Worm (Caenorhabditis elegans) whole organism, L4 larva: ENCODE results near the gene F49E11.2.
A peak's percentile ranks its signal among the peaks of the same experiment; 100 is the strongest.

Experiments
- F44E2.7 ChIP-seq: fragments of 200-800 bp; sonication (Bioruptor generic); IDR thresholded peaks from 2 replicates; pipeline ENCODE4 v2.1.2; 2022; ENCODE audit warnings: missing genetic modification characterization, missing compliant biosample characterization
- R02D3.7 ChIP-seq: fragments of 150-350 bp; sonication (generic microtip); optimal IDR thresholded peaks from 3 replicates; lab custom pipeline; 2014; ENCODE audit warnings: missing biosample characterization, missing genetic modification characterization
- Y48G9A.11 ChIP-seq: fragments of 200-800 bp; sonication (Bioruptor generic); IDR thresholded peaks from 2 replicates; pipeline ENCODE4 v1.3.6; 2022; ENCODE audit warnings: missing genetic modification reagents, missing genetic modification characterization, missing compliant biosample characterization
- ZK546.5 ChIP-seq, 2 experiments: sonication (generic microtip); optimal IDR thresholded peaks; 2 replicates each; lab custom pipeline; 2017; ENCODE audit warnings: missing biosample characterization in 2 of 2, missing genetic modification characterization in 2 of 2
- aha-1 ChIP-seq: fragments of 150-350 bp; peaks from one replicate; lab custom pipeline; 2014; ENCODE audit warnings: missing biosample characterization, missing genetic modification characterization
- arid-1 ChIP-seq: fragments of 200-800 bp; sonication (Bioruptor generic); conservative IDR thresholded peaks from 2 replicates; pipeline ENCODE4 v1.3.6; 2022; ENCODE audit warnings: missing genetic modification reagents, missing genetic modification characterization, missing compliant biosample characterization
- ceh-20 ChIP-seq: fragments of 200-800 bp; sonication (Bioruptor generic); IDR thresholded peaks from 2 replicates; pipeline ENCODE4 v1.3.6; 2022; ENCODE audit warnings: missing genetic modification reagents, missing genetic modification characterization, missing compliant biosample characterization
- ceh-44 ChIP-seq: fragments of 200-800 bp; sonication (Bioruptor generic); IDR thresholded peaks from 2 replicates; pipeline ENCODE4 v1.3.6; 2022; ENCODE audit warnings: missing genetic modification reagents, missing genetic modification characterization, missing compliant biosample characterization
- ceh-82 ChIP-seq: sonication (generic microtip); optimal IDR thresholded peaks from 2 replicates; lab custom pipeline; 2017; ENCODE audit warnings: missing biosample characterization, missing genetic modification characterization
- ces-1 ChIP-seq: fragments of 150-350 bp; sonication (generic microtip); optimal IDR thresholded peaks from 4 replicates; lab custom pipeline; 2014; ENCODE audit warnings: missing biosample characterization, missing genetic modification reagents, missing genetic modification characterization
- cey-2 ChIP-seq: sonication (generic microtip); optimal IDR thresholded peaks from 3 replicates; lab custom pipeline; 2017; ENCODE audit warnings: missing genetic modification characterization, mild to moderate bottlenecking, missing compliant biosample characterization, antibody characterized with exemption, borderline replicate concordance; ENCODE audit not compliant: insufficient read depth
- ctbp-1 ChIP-seq: fragments of 200-800 bp; sonication (Bioruptor generic); IDR thresholded peaks from 2 replicates; pipeline ENCODE4 v1.3.6; 2022; ENCODE audit warnings: missing genetic modification reagents, missing genetic modification characterization, missing compliant biosample characterization
- daf-16 ChIP-seq, 3 experiments: sonication (generic microtip); optimal IDR thresholded peaks; 2 replicates each; lab custom pipeline; 2016 to 2017; ENCODE audit warnings: missing genetic modification characterization in 3 of 3, missing genetic modification reagents in 3 of 3, mild to moderate bottlenecking in 2 of 3, missing compliant biosample characterization in 2 of 3, missing biosample characterization in 1 of 3, moderate library complexity in 1 of 3
- daf-8 ChIP-seq: fragments of 200-800 bp; sonication (Bioruptor generic); IDR thresholded peaks from 2 replicates; pipeline ENCODE4 v1.3.6; 2022; ENCODE audit warnings: missing genetic modification characterization, missing compliant biosample characterization
- dpl-1 ChIP-seq: fragments of 150-350 bp; optimal IDR thresholded peaks from 2 replicates; lab custom pipeline; 2014; ENCODE audit warnings: missing biosample characterization, missing genetic modification reagents, missing genetic modification characterization
- egl-43 ChIP-seq: fragments of 200-800 bp; sonication (Bioruptor generic); IDR thresholded peaks from 2 replicates; pipeline ENCODE4 v1.3.6; 2022; ENCODE audit warnings: missing genetic modification reagents, missing genetic modification characterization, missing compliant biosample characterization
- fkh-10 ChIP-seq: fragments of 150-350 bp; optimal IDR thresholded peaks from 2 replicates; lab custom pipeline; 2014; ENCODE audit warnings: missing biosample characterization, missing genetic modification reagents, missing genetic modification characterization
- fos-1 ChIP-seq: fragments of 150-350 bp; optimal IDR thresholded peaks from 2 replicates; lab custom pipeline; 2014; ENCODE audit warnings: missing biosample characterization, missing genetic modification characterization
- gei-8 ChIP-seq: fragments of 200-800 bp; sonication (Bioruptor generic); optimal IDR thresholded peaks from 2 replicates; lab custom pipeline; 2018; ENCODE audit warnings: mild to moderate bottlenecking, missing genetic modification characterization, missing compliant biosample characterization
- hif-1 ChIP-seq, 2 experiments: sonication (generic microtip); optimal IDR thresholded peaks; 2 replicates each; lab custom pipeline; 2016 to 2017; ENCODE audit warnings: missing compliant biosample characterization in 2 of 2, missing genetic modification characterization in 2 of 2, missing genetic modification reagents in 2 of 2, missing genotype in 2 of 2, mild to moderate bottlenecking in 1 of 2
- hmg-1.1 ChIP-seq: fragments of 200-800 bp; sonication (Bioruptor generic); IDR thresholded peaks from 2 replicates; pipeline ENCODE4 v1.3.6; 2022; ENCODE audit warnings: missing genetic modification reagents, missing genetic modification characterization, missing compliant biosample characterization
- jun-1 ChIP-seq: fragments of 150-350 bp; optimal IDR thresholded peaks from 2 replicates; lab custom pipeline; 2014; ENCODE audit warnings: missing biosample characterization, missing genetic modification reagents, missing genetic modification characterization
- lin-13 ChIP-seq: fragments of 150-350 bp; optimal IDR thresholded peaks from 2 replicates; lab custom pipeline; 2014; ENCODE audit warnings: missing biosample characterization, missing genetic modification reagents, missing genetic modification characterization
- lin-29 ChIP-seq: fragments of 200-800 bp; sonication (Bioruptor generic); IDR thresholded peaks from 2 replicates; pipeline ENCODE4 v1.3.6; 2022; ENCODE audit warnings: missing genetic modification reagents, missing genetic modification characterization, missing compliant biosample characterization
- lin-38 ChIP-seq: fragments of 200-800 bp; sonication (Bioruptor generic); IDR thresholded peaks from 2 replicates; pipeline ENCODE4 v1.3.6; 2022; ENCODE audit warnings: missing genetic modification reagents, missing genetic modification characterization, missing compliant biosample characterization
- lsy-2 ChIP-seq, 2 experiments: fragments of 150-350 bp in 1 of 2; sonication (generic microtip) in 1 of 2; optimal IDR thresholded peaks; 2 replicates each; lab custom pipeline; 2014 to 2017; ENCODE audit warnings: missing biosample characterization in 2 of 2, missing genetic modification characterization in 2 of 2
- madf-5 ChIP-seq, 2 experiments: fragments of 200-800 bp; sonication (Bioruptor generic); IDR thresholded peaks; 2 replicates each; pipeline ENCODE4 v1.3.6; 2022; ENCODE audit warnings: missing compliant biosample characterization in 2 of 2, missing genetic modification characterization in 2 of 2
- madf-9 ChIP-seq: fragments of 200-800 bp; sonication (Bioruptor generic); conservative IDR thresholded peaks from 2 replicates; pipeline ENCODE4 v1.3.6; 2022; ENCODE audit warnings: missing genetic modification reagents, missing genetic modification characterization, missing compliant biosample characterization
- mdl-1 ChIP-seq, 2 experiments: fragments of 150-350 bp in 1 of 2; sonication (generic microtip) in 1 of 2; optimal IDR thresholded peaks; 2 replicates each; lab custom pipeline; 2014 to 2017; ENCODE audit warnings: missing biosample characterization in 2 of 2, missing genetic modification characterization in 2 of 2
- mes-2 ChIP-seq: sonication (generic microtip); optimal IDR thresholded peaks from 2 replicates; lab custom pipeline; 2016; ENCODE audit warnings: missing genotype, mild to moderate bottlenecking, missing genetic modification characterization, missing compliant biosample characterization; ENCODE audit not compliant: poor library complexity, severe bottlenecking
- mxl-3 ChIP-seq: fragments of 200-800 bp; sonication (Bioruptor generic); optimal IDR thresholded peaks from 2 replicates; lab custom pipeline; 2018; ENCODE audit warnings: mild to moderate bottlenecking, missing genetic modification characterization, missing compliant biosample characterization
- nhr-11 ChIP-seq: fragments of 150-350 bp; optimal IDR thresholded peaks from 2 replicates; lab custom pipeline; 2014; ENCODE audit warnings: missing biosample characterization, missing genetic modification characterization
- nhr-76 ChIP-seq: fragments of 150-350 bp; optimal IDR thresholded peaks from 2 replicates; lab custom pipeline; 2014; ENCODE audit warnings: missing biosample characterization, missing genetic modification characterization
- php-3 ChIP-seq: fragments of 200-800 bp; sonication (Bioruptor generic); IDR thresholded peaks from 2 replicates; pipeline ENCODE4 v1.3.6; 2022; ENCODE audit warnings: missing genetic modification reagents, missing genetic modification characterization, missing compliant biosample characterization
- set-16 ChIP-seq: fragments of 200-800 bp; sonication (Bioruptor generic); IDR thresholded peaks from 2 replicates; pipeline ENCODE4 v1.3.6; 2022; ENCODE audit warnings: missing genetic modification reagents, missing genetic modification characterization, missing compliant biosample characterization
- skn-1 ChIP-seq: fragments of 150-350 bp; optimal IDR thresholded peaks from 2 replicates; lab custom pipeline; 2014; ENCODE audit warnings: missing biosample characterization, missing genetic modification characterization
- tag-97 ChIP-seq: fragments of 200-800 bp; sonication (Bioruptor generic); IDR thresholded peaks from 2 replicates; pipeline ENCODE4 v1.3.6; 2022; ENCODE audit warnings: missing genetic modification characterization, missing compliant biosample characterization
- tra-1 ChIP-seq: fragments of 200-800 bp; sonication (Bioruptor generic); IDR thresholded peaks from 2 replicates; pipeline ENCODE4 v1.3.6; 2022; ENCODE audit warnings: missing genetic modification reagents, missing genetic modification characterization, missing compliant biosample characterization
- unc-62 ChIP-seq, 3 experiments: fragments of 150-350 bp in 1 of 3; sonication (generic microtip); optimal IDR thresholded peaks in 2 of 3; peaks in 1 of 3; 1 replicate in 1 of 3; 2 replicates in 2 of 3; lab custom pipeline; 2014 to 2017; ENCODE audit warnings: missing biosample characterization in 3 of 3, missing genetic modification characterization in 3 of 3, missing genetic modification reagents in 3 of 3, missing genotype in 1 of 3

Gene F49E11.2

DNA sequence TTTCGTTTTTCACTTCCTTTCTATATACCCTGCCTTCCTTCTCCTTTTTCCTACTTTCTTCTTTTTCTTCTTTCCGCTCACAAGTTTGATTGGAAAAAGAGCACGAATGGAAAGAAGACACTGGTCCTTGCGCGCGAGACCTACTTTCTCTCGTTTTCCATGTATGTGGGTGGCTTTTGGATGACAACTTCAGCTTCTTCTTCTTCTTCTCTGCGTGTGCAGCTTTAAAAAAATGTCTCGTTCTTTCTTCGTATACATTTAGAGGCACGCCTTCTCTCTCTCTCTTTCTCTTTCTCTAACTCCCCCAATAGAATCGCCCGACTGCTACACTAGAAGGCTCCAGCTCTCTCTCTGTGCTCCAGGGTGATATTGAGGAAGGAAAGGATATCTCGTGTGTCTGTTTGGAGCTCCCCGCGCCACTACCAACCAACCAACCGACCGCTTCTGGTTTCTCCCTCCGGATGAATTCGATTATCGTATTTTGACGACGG, 12.9 kb downstream of the F49E11.2 start (continued):
- TF ChIP-seq mes-2 (tag; lab: Kevin White, UChicago) (peak; percentile 32), lsy-2 (tag; optimal IDR thresholded peaks at IDR 0.05; lab: Kevin White, UChicago) (peak; percentile 30 to 57), hif-1 (tag; optimal IDR thresholded peaks at IDR 0.05; lab: Kevin White, UChicago) (peak in 1 of 2 experiments; percentile 29)

DNA sequence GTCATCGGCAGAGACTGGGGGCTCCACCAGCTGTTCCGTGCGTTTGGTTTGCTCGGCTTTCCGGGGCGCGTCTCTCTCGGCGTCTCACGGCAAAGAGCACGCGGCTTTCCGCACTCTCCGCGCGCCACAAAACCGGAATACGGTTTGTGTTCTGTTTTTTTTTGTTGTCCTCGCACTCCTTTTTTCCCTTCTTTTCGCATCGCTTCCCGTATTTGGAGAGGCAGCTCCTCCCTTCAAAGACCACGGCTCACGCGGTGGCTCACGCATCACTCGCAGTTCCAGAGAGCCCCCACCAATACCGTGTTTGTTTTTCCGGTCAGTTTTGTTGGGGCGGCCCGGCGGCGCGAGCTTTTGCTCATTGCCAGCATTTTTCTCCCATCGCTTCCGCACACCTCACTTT, 15.9 kb downstream of the F49E11.2 start:
- TF ChIP-seq set-16 (GFP tag; lab: Robert Waterston, UW) (peak; percentile 83), nhr-11 (tag; lab: Kevin White, UChicago) (no peak), aha-1 (tag; lab: Kevin White, UChicago) (peak; percentile 63), hmg-1.1 (GFP tag; lab: Robert Waterston, UW) (0 out of 2 replicates have a peak, but pooled peaks have one; percentile 12), lin-29 (GFP tag; lab: Robert Waterston, UW) (no peak), egl-43 (GFP tag; lab: Robert Waterston, UW) (0 out of 2 replicates have a peak, but pooled peaks have one; percentile 26), php-3 (no peak), arid-1 (no peak), cey-2 (tag; lab: Kevin White, UChicago) (no peak)

DNA sequence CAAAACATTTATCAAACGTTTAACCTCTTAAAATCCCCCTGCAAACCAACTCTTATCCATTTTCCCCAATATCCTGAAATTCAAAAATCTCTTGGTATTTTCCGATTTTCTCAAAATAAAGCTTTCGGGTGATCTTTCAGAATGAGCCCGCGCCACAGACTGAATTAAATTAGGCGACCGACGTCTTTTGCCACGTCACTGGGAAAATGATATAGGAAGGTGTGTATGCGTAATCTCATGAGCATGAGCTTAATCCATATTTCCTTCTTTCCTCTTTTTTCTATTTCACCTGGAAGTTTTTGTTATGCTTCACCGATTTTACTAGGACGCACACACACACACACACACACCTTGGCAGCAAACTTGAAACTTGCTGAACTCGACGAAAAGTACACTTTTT, 17.8 kb downstream of the F49E11.2 start:
- no peak for TF ChIP-seq lin-38
- no peak for TF ChIP-seq tra-1 (GFP tag; lab: Robert Waterston, UW)
- peak; percentile 70 for TF ChIP-seq aha-1 (tag; lab: Kevin White, UChicago)
- TF ChIP-seq, all 104 proteins: peak for 1

DNA sequence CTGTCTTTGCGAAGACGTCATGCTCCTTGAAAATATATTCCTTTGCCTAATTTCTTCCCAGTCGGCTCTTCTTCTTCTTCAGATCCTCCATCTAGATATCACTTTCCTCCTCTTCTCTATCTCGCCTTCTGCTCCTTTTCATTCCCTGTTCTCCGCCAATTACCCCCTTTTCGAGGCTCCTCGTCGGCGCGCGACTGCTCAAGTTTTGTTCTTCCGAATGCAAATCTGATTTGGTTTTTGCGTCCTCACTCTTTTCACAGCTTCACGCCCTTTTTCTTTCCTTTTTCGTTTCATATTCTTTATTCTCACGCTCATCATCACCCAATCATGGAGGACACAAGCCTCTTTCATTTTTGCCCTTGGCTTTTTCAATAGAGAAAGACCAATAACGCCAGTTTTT, 22.0 kb downstream of the F49E11.2 start:
- TF ChIP-seq lsy-2 (tag; optimal IDR thresholded peaks at IDR 0.05; lab: Kevin White, UChicago) (peak in 1 of 2 experiments; percentile 7), daf-8 (GFP tag; lab: Robert Waterston, UW) (no peak), set-16 (GFP tag; lab: Robert Waterston, UW) (peak; percentile 28; the same call in 1 of the 2 replicates), lin-38 (no peak), ctbp-1 (peak; percentile 57), unc-62 (GFP tag; optimal IDR thresholded peaks at IDR 0.05 in 1 of 2; lab: Kevin White, UChicago) (peak in 1 of 2 experiments; percentile 9), unc-62 (tag; optimal IDR thresholded peaks at IDR 0.05; lab: Kevin White, UChicago) (no peak), fkh-10 (GFP tag; lab: Kevin White, UChicago) (peak; percentile 60), ces-1 (GFP tag; lab: Kevin White, UChicago) (peak; percentile 64)

DNA sequence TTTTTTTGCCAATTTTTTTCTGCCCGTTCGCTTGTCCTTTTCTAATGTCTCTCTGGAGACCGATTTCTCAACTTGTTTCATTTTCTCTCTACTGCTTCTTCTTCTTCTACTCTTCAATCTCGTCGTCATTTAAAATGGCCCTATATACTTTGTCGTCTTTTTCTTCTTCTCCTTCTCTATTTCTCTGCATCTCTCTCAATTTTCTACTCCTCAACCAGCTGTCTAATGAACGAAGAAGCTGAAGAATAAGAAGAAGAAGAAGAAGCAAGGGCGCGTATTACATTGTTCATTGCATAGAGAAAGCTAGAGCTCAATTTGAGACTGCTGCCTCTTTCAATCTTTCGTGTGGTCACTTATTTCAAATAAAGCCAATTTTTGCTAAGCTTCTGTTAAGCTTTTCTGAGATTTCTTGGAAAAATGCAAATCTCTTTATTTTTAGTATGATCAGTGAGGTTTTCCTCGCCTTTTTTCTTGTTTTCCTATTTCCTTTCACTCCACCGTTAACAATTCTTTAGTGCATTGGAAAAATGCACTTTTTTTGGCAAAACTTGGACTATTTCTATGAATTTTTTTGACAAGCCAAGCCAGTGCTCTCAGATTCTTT, 22.9 kb downstream of the F49E11.2 start:
- TF ChIP-seq skn-1 (tag; lab: Kevin White, UChicago) (no peak), Y48G9A.11 (no peak), mdl-1 (tag; optimal IDR thresholded peaks at IDR 0.05; lab: Kevin White, UChicago) (no peak), mxl-3 (GFP tag; lab: Kevin White, UChicago) (no peak), R02D3.7 (tag; lab: Kevin White, UChicago) (no peak), madf-9 (GFP tag; lab: Robert Waterston, UW) (no peak), nhr-11 (tag; lab: Kevin White, UChicago) (no peak), madf-5 (GFP tag; IDR thresholded peaks at IDR 0.05; lab: Robert Waterston, UW) (no peak), F44E2.7 (GFP tag; lab: Robert Waterston, UW) (no peak), daf-16 (GFP tag; optimal IDR thresholded peaks at IDR 0.05; lab: Kevin White, UChicago) (no peak), daf-16 (tag; optimal IDR thresholded peaks at IDR 0.05; lab: Kevin White, UChicago) (no peak), ceh-82 (tag; lab: Kevin White, UChicago) (no peak), lin-13 (GFP tag; lab: Kevin White, UChicago) (no peak), unc-62 (GFP tag; optimal IDR thresholded peaks at IDR 0.05 in 1 of 2; lab: Kevin White, UChicago) (no peak), unc-62 (tag; optimal IDR thresholded peaks at IDR 0.05; lab: Kevin White, UChicago) (no peak), gei-8 (GFP tag; lab: Kevin White, UChicago) (no peak), jun-1 (tag; lab: Kevin White, UChicago) (no peak), ZK546.5 (tag; optimal IDR thresholded peaks at IDR 0.05; lab: Kevin White, UChicago) (no peak), dpl-1 (no peak), cey-2 (tag; lab: Kevin White, UChicago) (no peak), fos-1 (no peak), nhr-76 (no peak), aha-1 (tag; lab: Kevin White, UChicago) (peak; percentile 45), hmg-1.1 (GFP tag; lab: Robert Waterston, UW) (peak; percentile 57; the same call in 1 of the 2 replicates), tag-97 (GFP tag; lab: Robert Waterston, UW) (no peak), ceh-20 (GFP tag; lab: Robert Waterston, UW) (no peak), lsy-2 (tag; optimal IDR thresholded peaks at IDR 0.05; lab: Kevin White, UChicago) (peak in 1 of 2 experiments; percentile 12), tra-1 (GFP tag; lab: Robert Waterston, UW) (no peak), daf-8 (GFP tag; lab: Robert Waterston, UW) (no peak), ceh-44 (GFP tag; lab: Robert Waterston, UW) (no peak)
